Worm (Caenorhabditis elegans): ENCODE data around the gene C31G12.1.

DNA sequence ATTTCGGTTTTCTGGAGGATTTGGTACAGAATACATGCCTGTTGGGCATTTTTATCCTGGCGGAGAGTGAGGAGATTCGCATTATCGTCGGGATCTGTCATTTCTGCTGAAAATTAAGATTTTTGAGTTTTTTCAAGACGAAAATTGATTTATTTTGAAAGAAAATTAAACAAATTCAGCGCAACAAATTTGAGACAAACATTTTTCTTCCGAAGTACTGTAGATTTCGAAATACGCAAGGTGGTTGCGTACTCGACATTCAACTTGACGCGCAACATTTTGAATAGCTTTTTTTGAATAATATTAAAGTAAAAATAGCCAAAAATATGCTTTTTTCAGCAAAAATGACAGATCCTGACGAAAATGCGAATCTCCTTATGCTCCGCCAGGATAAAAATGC, 45.4 kb upstream of the C31G12.1 start, which contains the start of gene Y37H2A.7:
- TF ChIP-seq ama-1 (optimal IDR thresholded peaks at IDR 0.05) (no peak), ets-7 (tag; optimal IDR thresholded peaks at IDR 0.05) (no peak), tbx-37 (GFP tag; conservative IDR thresholded peaks at IDR 0.05) (no peak), aly-1 (tag; optimal IDR thresholded peaks at IDR 0.05) (no peak), pes-1 (GFP tag; IDR thresholded peaks at IDR 0.05) (no peak), B0310.2 (tag; optimal IDR thresholded peaks at IDR 0.05) (no peak), ceh-13 (GFP tag; optimal IDR thresholded peaks at IDR 0.05) (no peak), sea-1 (GFP tag; conservative IDR thresholded peaks at IDR 0.05) (no peak), ceh-36 (tag; optimal IDR thresholded peaks at IDR 0.05) (no peak)

All from whole organism, early embryonic.